Worm (Caenorhabditis elegans) whole organism, late embryonic: Measurements from ENCODE around the gene K05F6.4.

Source experiments
- K09A11.1 ChIP-seq: sonication (generic microtip); optimal IDR thresholded peaks from 2 replicates; lab custom pipeline; 2017; ENCODE audit warnings: antibody characterized with exemption, mild to moderate bottlenecking, missing genetic modification characterization, missing compliant biosample characterization; ENCODE audit not compliant: insufficient read depth
- ama-1 ChIP-seq: fragments of 150-350 bp; optimal IDR thresholded peaks from 2 replicates; lab custom pipeline; 2014
- ceh-19 ChIP-seq: fragments of 200-800 bp; sonication (Bioruptor generic); optimal IDR thresholded peaks from 2 replicates; lab custom pipeline; 2018; ENCODE audit warnings: mild to moderate bottlenecking, missing genetic modification characterization, missing compliant biosample characterization
- che-1 ChIP-seq: sonication (generic microtip); optimal IDR thresholded peaks from 2 replicates; lab custom pipeline; 2016; ENCODE audit warnings: mild to moderate bottlenecking, missing genetic modification characterization, missing compliant biosample characterization
- ets-4 ChIP-seq: sonication (generic microtip); optimal IDR thresholded peaks from 2 replicates; lab custom pipeline; 2016; ENCODE audit warnings: missing genetic modification characterization, missing compliant biosample characterization
- hlh-15 ChIP-seq: sonication (generic microtip); optimal IDR thresholded peaks from 2 replicates; lab custom pipeline; 2016; ENCODE audit warnings: missing genetic modification characterization, missing compliant biosample characterization
- hlh-8 ChIP-seq: sonication (generic microtip); optimal IDR thresholded peaks from 2 replicates; lab custom pipeline; 2016; ENCODE audit warnings: missing genotype, missing genetic modification characterization, missing compliant biosample characterization
- lin-11 ChIP-seq: fragments of 200-800 bp; sonication (Bioruptor generic); optimal IDR thresholded peaks from 2 replicates; lab custom pipeline; 2018; ENCODE audit warnings: mild to moderate bottlenecking, missing genetic modification characterization, missing compliant biosample characterization
- pha-4 ChIP-seq: fragments of 150-350 bp; optimal IDR thresholded peaks from 2 replicates; lab custom pipeline; 2018; ENCODE audit warnings: missing biosample characterization, missing genetic modification reagents, missing genetic modification characterization
- rnt-1 ChIP-seq: sonication (generic microtip); optimal IDR thresholded peaks from 2 replicates; lab custom pipeline; 2016; ENCODE audit warnings: missing genetic modification characterization, missing compliant biosample characterization
- sox-4 ChIP-seq: sonication (generic microtip); optimal IDR thresholded peaks from 2 replicates; lab custom pipeline; 2017; ENCODE audit warnings: mild to moderate bottlenecking, missing genetic modification characterization, inconsistent platforms, missing compliant biosample characterization
- tbx-2 ChIP-seq: sonication (generic microtip); optimal IDR thresholded peaks from 2 replicates; lab custom pipeline; 2016; ENCODE audit warnings: missing genetic modification characterization, missing compliant biosample characterization
- unc-3 ChIP-seq, 2 experiments: fragments of 200-800 bp in 1 of 2; sonication (Bioruptor generic) in 1 of 2; sonication (generic microtip) in 1 of 2; conservative IDR thresholded peaks in 1 of 2; optimal IDR thresholded peaks in 1 of 2; 2 replicates each; pipeline versions ENCODE4 v1.3.6 to Lab custom; 2016 to 2022; ENCODE audit warnings: missing compliant biosample characterization in 2 of 2, missing genetic modification characterization in 2 of 2, missing genetic modification reagents in 1 of 2
- unc-86 ChIP-seq: sonication (generic microtip); optimal IDR thresholded peaks from 2 replicates; lab custom pipeline; 2016; ENCODE audit warnings: missing genetic modification characterization, missing compliant biosample characterization

- TF ChIP-seq K09A11.1 (tag; lab: Kevin White, UChicago) (no peak), tbx-2 (tag; lab: Kevin White, UChicago) (peak; percentile 57), pha-4 (tag; lab: Kevin White, UChicago) (no peak), ceh-19 (GFP tag; lab: Kevin White, UChicago) (no peak), rnt-1 (tag; lab: Kevin White, UChicago) (peak; percentile 79), hlh-8 (tag; lab: Kevin White, UChicago) (peak; percentile 45), ama-1 (lab: Kevin White, UChicago) (no peak), unc-3 (GFP tag; conservative IDR thresholded peaks at IDR 0.05; lab: Robert Waterston, UW) (no peak), unc-3 (tag; optimal IDR thresholded peaks at IDR 0.05; lab: Kevin White, UChicago) (no peak), unc-86 (tag; lab: Kevin White, UChicago) (no peak), che-1 (tag; lab: Kevin White, UChicago) (no peak), ets-4 (no peak), sox-4 (no peak), lin-11 (tag; lab: Kevin White, UChicago) (no peak), hlh-15 (tag; lab: Kevin White, UChicago) (no peak)
Measured at ce11 chrII:1501614-1502355, 41.5 kb upstream of the K05F6.4 start.
